Worm (Caenorhabditis elegans) whole organism, young adult: ENCODE results near the gene mpst-4.
"Not testable (repeated sequence)": the region's sequence is repeated elsewhere in the genome, so short reads cannot be mapped to it uniquely, and the experiment has no call there.

ENCODE experiments used
- B0261.1 ChIP-seq: sonication (generic microtip); optimal IDR thresholded peaks from 2 replicates; lab custom pipeline; 2016; ENCODE audit warnings: mild to moderate bottlenecking, missing genetic modification characterization, moderate library complexity, missing compliant biosample characterization
- B0336.3 ChIP-seq: fragments of 200-800 bp; sonication (Bioruptor generic); IDR thresholded peaks from 2 replicates; pipeline ENCODE4 v1.3.6; 2022; ENCODE audit warnings: missing genetic modification characterization, missing compliant biosample characterization
- C17E4.6 ChIP-seq: fragments of 200-800 bp; sonication (Bioruptor generic); IDR thresholded peaks from 2 replicates; pipeline ENCODE4 v1.3.6; 2022; ENCODE audit warnings: missing genetic modification reagents, missing genetic modification characterization, missing compliant biosample characterization
- F23B12.7 ChIP-seq: sonication (generic microtip); optimal IDR thresholded peaks from 2 replicates; lab custom pipeline; 2017; ENCODE audit warnings: missing genetic modification characterization, mild to moderate bottlenecking, missing compliant biosample characterization, antibody characterized with exemption, moderate library complexity; ENCODE audit not compliant: insufficient read depth
- T07F8.4 ChIP-seq: sonication (generic microtip); optimal IDR thresholded peaks from 2 replicates; lab custom pipeline; 2016; ENCODE audit warnings: mild to moderate bottlenecking, missing genetic modification characterization, moderate library complexity, missing compliant biosample characterization
- Y67H2A.10 ChIP-seq: fragments of 200-800 bp; sonication (Bioruptor generic); conservative IDR thresholded peaks from 2 replicates; pipeline ENCODE4 v1.3.6; 2022; ENCODE audit warnings: missing genetic modification reagents, missing genetic modification characterization, missing compliant biosample characterization
- ZK185.1 ChIP-seq: sonication (generic microtip); optimal IDR thresholded peaks from 2 replicates; lab custom pipeline; 2016; ENCODE audit warnings: mild to moderate bottlenecking, missing genetic modification characterization, missing compliant biosample characterization; ENCODE audit not compliant: poor library complexity, severe bottlenecking
- aptf-2 ChIP-seq: fragments of 200-800 bp; sonication (Bioruptor generic); conservative IDR thresholded peaks from 2 replicates; pipeline ENCODE4 v1.3.6; 2022; ENCODE audit warnings: missing genetic modification reagents, missing genetic modification characterization, missing compliant biosample characterization
- atf-7 ChIP-seq: sonication (generic microtip); optimal IDR thresholded peaks from 2 replicates; lab custom pipeline; 2017; ENCODE audit warnings: mild to moderate bottlenecking, missing genetic modification characterization, missing compliant biosample characterization
- bed-2 ChIP-seq: fragments of 200-800 bp; sonication (Bioruptor generic); IDR thresholded peaks from 2 replicates; pipeline ENCODE4 v1.3.6; 2022; ENCODE audit warnings: missing genetic modification reagents, missing genetic modification characterization, missing compliant biosample characterization
- ccch-3 ChIP-seq: fragments of 200-800 bp; sonication (Bioruptor generic); optimal IDR thresholded peaks from 2 replicates; lab custom pipeline; 2018; ENCODE audit warnings: mild to moderate bottlenecking, missing genetic modification characterization, missing compliant biosample characterization
- ceh-100 ChIP-seq: fragments of 200-800 bp; sonication (Bioruptor generic); IDR thresholded peaks from 2 replicates; pipeline ENCODE4 v1.3.6; 2022; ENCODE audit warnings: missing genetic modification reagents, missing genetic modification characterization, missing compliant biosample characterization
- ceh-40 ChIP-seq: fragments of 200-800 bp; sonication (Bioruptor generic); IDR thresholded peaks from 2 replicates; pipeline ENCODE4 v1.3.6; 2022; ENCODE audit warnings: missing genetic modification characterization, missing compliant biosample characterization
- ets-4 ChIP-seq: fragments of 200-800 bp; sonication (Bioruptor generic); optimal IDR thresholded peaks from 2 replicates; lab custom pipeline; 2018; ENCODE audit warnings: mild to moderate bottlenecking, missing genetic modification characterization, missing compliant biosample characterization
- gei-17 ChIP-seq: fragments of 200-800 bp; sonication (Bioruptor generic); optimal IDR thresholded peaks from 2 replicates; lab custom pipeline; 2018; ENCODE audit warnings: mild to moderate bottlenecking, missing genetic modification characterization, missing compliant biosample characterization
- him-1 ChIP-seq: sonication (generic microtip); optimal IDR thresholded peaks from 2 replicates; lab custom pipeline; 2016; ENCODE audit warnings: missing genotype, missing genetic modification reagents, missing genetic modification characterization, missing compliant biosample characterization
- hlh-12 ChIP-seq: sonication (generic microtip); optimal IDR thresholded peaks from 2 replicates; lab custom pipeline; 2016; ENCODE audit warnings: missing genetic modification characterization, missing compliant biosample characterization
- hlh-26 ChIP-seq: fragments of 200-800 bp; sonication (Bioruptor generic); conservative IDR thresholded peaks from 2 replicates; pipeline ENCODE4 v1.3.6; 2022; ENCODE audit warnings: missing genetic modification reagents, missing genetic modification characterization, missing compliant biosample characterization
- hmg-1.2 ChIP-seq: fragments of 200-800 bp; sonication (Bioruptor generic); IDR thresholded peaks from 2 replicates; pipeline ENCODE4 v1.3.6; 2022; ENCODE audit warnings: missing genetic modification reagents, missing genetic modification characterization, missing compliant biosample characterization
- hmg-20 ChIP-seq: fragments of 200-800 bp; sonication (Bioruptor generic); IDR thresholded peaks from 2 replicates; pipeline ENCODE4 v1.3.6; 2022; ENCODE audit warnings: missing genetic modification reagents, missing genetic modification characterization, missing compliant biosample characterization
- lin-26 ChIP-seq: fragments of 200-800 bp; sonication (Bioruptor generic); IDR thresholded peaks from 2 replicates; pipeline ENCODE4 v1.3.6; 2022; ENCODE audit warnings: missing genetic modification reagents, missing genetic modification characterization, missing compliant biosample characterization
- lin-54 ChIP-seq: fragments of 200-800 bp; sonication (Bioruptor generic); optimal IDR thresholded peaks from 2 replicates; lab custom pipeline; 2018; ENCODE audit warnings: mild to moderate bottlenecking, missing genetic modification characterization, missing compliant biosample characterization
- mes-4 ChIP-seq: sonication (generic microtip); optimal IDR thresholded peaks from 2 replicates; lab custom pipeline; 2016; ENCODE audit warnings: missing genotype, missing genetic modification characterization, missing compliant biosample characterization
- mxl-1 ChIP-seq: sonication (generic microtip); optimal IDR thresholded peaks from 2 replicates; lab custom pipeline; 2016; ENCODE audit warnings: missing genetic modification characterization, missing compliant biosample characterization
- nfya-1 ChIP-seq: sonication (generic microtip); optimal IDR thresholded peaks from 2 replicates; lab custom pipeline; 2017; ENCODE audit warnings: antibody characterized with exemption, missing compliant biosample characterization, missing genetic modification characterization, borderline replicate concordance; ENCODE audit not compliant: insufficient read depth
- nhr-27 ChIP-seq: fragments of 200-800 bp; sonication (Bioruptor generic); optimal IDR thresholded peaks from 2 replicates; lab custom pipeline; 2018; ENCODE audit warnings: mild to moderate bottlenecking, missing genetic modification characterization, moderate library complexity, missing compliant biosample characterization
- pbrm-1 ChIP-seq: fragments of 200-800 bp; sonication (Bioruptor generic); IDR thresholded peaks from 2 replicates; pipeline ENCODE4 v1.3.6; 2022; ENCODE audit warnings: missing genetic modification reagents, missing genetic modification characterization, missing compliant biosample characterization
- rcor-1 ChIP-seq: fragments of 200-800 bp; sonication (Bioruptor generic); IDR thresholded peaks from 2 replicates; pipeline ENCODE4 v1.3.6; 2022; ENCODE audit warnings: missing genetic modification reagents, missing genetic modification characterization, missing compliant biosample characterization
- sptf-2 ChIP-seq: fragments of 200-800 bp; sonication (Bioruptor generic); optimal IDR thresholded peaks from 2 replicates; lab custom pipeline; 2018; ENCODE audit warnings: mild to moderate bottlenecking, missing genetic modification characterization, missing compliant biosample characterization
- tbx-9 ChIP-seq: sonication (generic microtip); optimal IDR thresholded peaks from 2 replicates; lab custom pipeline; 2016; ENCODE audit warnings: borderline replicate concordance, missing genetic modification characterization, inconsistent platforms, missing compliant biosample characterization
- unc-130 ChIP-seq: sonication (generic microtip); optimal IDR thresholded peaks from 2 replicates; lab custom pipeline; 2016; ENCODE audit warnings: missing genetic modification reagents, missing genetic modification characterization, missing compliant biosample characterization
- xnd-1 ChIP-seq: sonication (generic microtip); optimal IDR thresholded peaks from 2 replicates; lab custom pipeline; 2016; ENCODE audit warnings: missing genotype, missing genetic modification reagents, missing genetic modification characterization, missing compliant biosample characterization
- zfh-2 ChIP-seq: fragments of 200-800 bp; sonication (Bioruptor generic); conservative IDR thresholded peaks from 2 replicates; pipeline ENCODE4 v1.3.6; 2022; ENCODE audit warnings: missing genetic modification reagents, missing genetic modification characterization, missing compliant biosample characterization
- zim-3 ChIP-seq: sonication (generic microtip); optimal IDR thresholded peaks from 2 replicates; lab custom pipeline; 2017; ENCODE audit warnings: mild to moderate bottlenecking, missing genetic modification characterization, moderate library complexity, missing compliant biosample characterization
- ztf-18 ChIP-seq: sonication (generic microtip); optimal IDR thresholded peaks from 2 replicates; lab custom pipeline; 2016; ENCODE audit warnings: missing genotype, mild to moderate bottlenecking, missing genetic modification characterization, missing compliant biosample characterization
- ztf-26 ChIP-seq: sonication (generic microtip); optimal IDR thresholded peaks from 2 replicates; lab custom pipeline; 2017; ENCODE audit warnings: missing genetic modification characterization, missing compliant biosample characterization
- ztf-28 ChIP-seq: fragments of 200-800 bp; sonication (Bioruptor generic); IDR thresholded peaks from 2 replicates; pipeline ENCODE4 v1.3.6; 2022; ENCODE audit warnings: missing genetic modification reagents, missing genetic modification characterization, missing compliant biosample characterization

The mpst-4 gene

DNA sequence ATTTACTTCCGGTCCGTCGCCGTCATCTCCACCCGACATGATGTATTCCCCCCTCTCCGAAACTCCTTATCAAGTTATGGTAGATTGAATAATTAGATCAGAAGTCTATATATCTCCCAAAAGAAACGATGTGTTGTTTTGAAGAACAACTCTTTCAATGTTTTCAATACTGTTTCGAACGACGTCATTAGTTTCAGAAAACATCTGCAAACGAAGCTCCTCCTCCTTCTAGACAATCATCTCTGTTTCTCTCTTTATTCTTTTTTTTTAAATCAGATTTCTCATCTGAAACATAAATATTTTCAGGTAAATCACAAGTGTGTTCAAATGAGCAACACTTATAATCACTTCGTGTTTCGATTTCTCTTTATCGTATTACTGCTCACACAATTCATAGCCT is 13.4 kb downstream of the mpst-4 start, which contains the start of gene T23B7.3:
Gene T23B7.3 (plus strand): TSS at position 301 of the 400 bp plus-strand sequence.
- TF ChIP-seq C17E4.6 (no peak), ceh-100 (GFP tag; lab: Robert Waterston, UW) (no peak), B0261.1 (tag; lab: Kevin White, UChicago) (no peak), hmg-1.2 (no peak), ets-4 (GFP tag; lab: Kevin White, UChicago) (no peak)

DNA sequence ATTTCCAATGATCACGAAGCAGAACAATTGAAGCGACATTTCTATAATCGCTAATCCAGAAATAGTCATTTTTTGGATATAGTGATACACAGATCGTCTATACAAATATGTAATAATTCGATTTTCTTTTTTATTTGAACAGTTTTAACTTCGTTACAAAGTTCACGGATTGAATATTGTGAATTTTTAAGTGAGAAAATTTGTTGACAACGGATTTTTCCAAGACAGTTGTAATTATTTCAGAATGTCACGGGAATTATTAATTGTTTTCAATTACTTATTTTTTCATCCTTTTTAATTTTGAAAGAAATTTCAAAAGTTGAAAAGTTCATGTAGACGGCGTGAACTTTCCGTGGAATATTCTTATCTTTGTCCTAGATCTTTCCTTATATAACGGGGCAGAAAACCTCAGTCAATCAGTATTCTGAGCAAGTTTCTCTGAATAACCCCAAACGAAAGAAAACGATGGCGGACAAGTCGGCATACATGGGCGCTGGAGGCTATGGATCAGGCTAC is 21.1 kb downstream of the mpst-4 start, which contains the start of the genes T23B7.2 and nspd-4:
Gene T23B7.2 (minus strand): TSS at position 101 of the 516 bp plus-strand sequence.
Gene nspd-4 (plus strand): TSS at position 466 of the 516 bp plus-strand sequence.
- TF ChIP-seq pbrm-1 (GFP tag; lab: Robert Waterston, UW); ceh-40 (GFP tag; lab: Robert Waterston, UW); mxl-1 (tag; lab: Kevin White, UChicago): not testable (repeated sequence)

DNA sequence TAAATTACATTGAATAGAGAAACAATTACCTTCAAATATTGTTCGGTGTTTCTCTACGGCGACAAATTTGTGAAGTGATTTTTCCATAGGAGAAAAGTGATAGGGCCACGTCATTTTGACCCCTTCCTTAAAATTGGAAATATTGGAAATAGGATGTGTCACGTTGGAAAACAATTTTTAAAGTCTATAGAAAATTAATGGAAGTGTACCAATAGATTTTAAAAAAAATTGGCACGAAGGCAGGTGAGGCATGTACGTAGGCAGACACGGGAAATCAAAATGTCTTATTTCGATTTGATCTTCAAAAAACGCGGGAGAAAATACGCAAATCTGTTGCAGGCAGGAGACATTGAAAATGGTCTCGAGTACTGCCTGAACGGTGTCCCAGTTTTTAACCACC is 25.6 kb downstream of the mpst-4 start, which contains the start of gene C33F10.12:
Gene C33F10.12 (minus strand): TSS at position 101 of the 400 bp plus-strand sequence.
- TF ChIP-seq unc-130 (GFP tag; lab: Kevin White, UChicago) (no peak), ztf-18 (no peak), ztf-28 (GFP tag; lab: Robert Waterston, UW) (no peak), zim-3 (tag; lab: Kevin White, UChicago) (no peak), hmg-20 (GFP tag; lab: Robert Waterston, UW) (no peak), atf-7 (tag; lab: Kevin White, UChicago) (no peak), ccch-3 (GFP tag; lab: Kevin White, UChicago) (no peak), mes-4 (no peak), B0261.1 (tag; lab: Kevin White, UChicago) (no peak), bed-2 (GFP tag; lab: Robert Waterston, UW) (no peak), xnd-1 (no peak), F23B12.7 (tag; lab: Kevin White, UChicago) (no peak), B0336.3 (GFP tag; lab: Robert Waterston, UW) (no peak), lin-54 (no peak), rcor-1 (no peak)
- TF ChIP-seq, all 124 proteins: peak for 0

DNA sequence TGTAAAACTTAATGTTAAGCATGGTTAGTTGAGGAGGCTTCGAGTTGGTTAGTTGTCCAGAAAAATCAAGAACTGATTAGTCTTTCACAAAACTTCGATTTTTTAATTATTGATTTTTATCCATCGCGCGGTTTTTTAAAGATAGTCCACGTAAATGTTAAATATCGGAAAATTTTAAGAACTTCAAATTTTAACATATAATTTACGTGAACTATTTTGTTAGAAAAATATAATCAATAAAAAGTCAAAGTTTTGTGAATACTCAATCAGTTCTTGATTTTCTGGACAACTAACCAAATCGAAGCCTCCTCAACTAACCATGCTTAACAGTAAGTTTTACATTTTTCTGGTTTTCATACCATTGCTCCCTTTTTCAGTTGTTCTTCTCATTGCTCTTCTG is 28.5 kb downstream of the mpst-4 start, which contains the start of the genes C33F10.11 and C33F10.1:
Gene C33F10.11 (minus strand): TSS at position 101 of the 400 bp plus-strand sequence.
Gene C33F10.1 (plus strand): TSS at position 263 of the 400 bp plus-strand sequence.
- TF ChIP-seq nfya-1 (tag; lab: Kevin White, UChicago) (no peak), zfh-2 (no peak), ccch-3 (GFP tag; lab: Kevin White, UChicago) (no peak), lin-26 (GFP tag; lab: Robert Waterston, UW) (no peak), zim-3 (tag; lab: Kevin White, UChicago) (no peak), ztf-26 (no peak), gei-17 (GFP tag; lab: Kevin White, UChicago) (no peak), tbx-9 (tag; lab: Kevin White, UChicago) (no peak), ztf-18 (no peak), sptf-2 (no peak), ZK185.1 (tag; lab: Kevin White, UChicago) (no peak), B0261.1 (tag; lab: Kevin White, UChicago) (no peak), hlh-26 (GFP tag; lab: Robert Waterston, UW) (no peak), Y67H2A.10 (GFP tag; lab: Robert Waterston, UW) (no peak), T07F8.4 (tag; lab: Kevin White, UChicago) (no peak), hlh-12 (tag; lab: Kevin White, UChicago) (no peak), aptf-2 (no peak), him-1 (no peak), nhr-27 (tag; lab: Kevin White, UChicago) (no peak)
